Fruit fly (Drosophila melanogaster): Measurements from ENCODE around the gene CG6508.

The CG6508 gene

DNA sequence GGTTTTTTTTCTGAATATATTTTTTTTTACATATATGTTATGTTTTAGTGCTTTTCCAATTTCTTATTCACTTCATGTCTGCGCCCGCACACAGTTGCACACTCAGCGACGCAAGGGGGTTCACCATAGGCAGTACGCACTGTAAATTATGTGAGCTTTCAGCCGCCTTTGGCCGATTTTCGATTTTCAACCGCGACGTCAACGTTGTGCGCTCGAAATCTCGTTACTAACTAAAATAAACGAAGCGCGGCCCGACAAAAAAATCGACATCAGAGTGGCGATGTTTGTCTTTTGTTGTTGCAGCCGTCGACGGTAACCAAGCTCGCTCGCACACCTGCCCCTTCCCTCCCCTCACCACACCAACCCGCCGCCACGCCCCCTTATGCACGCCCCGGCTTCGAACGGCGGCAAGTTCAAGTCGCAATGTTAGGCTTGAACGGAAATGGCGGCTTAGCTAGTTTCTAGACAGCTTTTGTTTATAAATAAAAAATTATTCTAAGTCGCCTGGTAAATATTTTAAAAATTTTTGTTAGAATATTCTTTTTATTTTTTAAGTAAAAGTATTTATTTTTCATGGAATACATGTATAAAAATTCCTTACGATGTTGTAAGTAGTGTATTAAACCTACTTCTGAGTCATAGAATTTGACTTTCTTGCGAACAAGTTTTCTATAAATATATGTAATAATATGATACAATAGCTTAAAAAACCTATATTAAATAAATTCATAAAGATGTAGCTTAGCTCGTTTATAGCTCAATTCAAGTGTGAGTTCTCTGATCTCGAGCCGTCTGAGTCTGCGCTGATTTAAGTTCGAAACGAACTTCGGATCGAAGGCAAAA, 17.8 kb upstream of the CG6508 start, which contains the start of gene CG31869 (continued):
- TF ChIP-seq CG10209 (GFP tag; optimal IDR thresholded peaks at IDR 0.05) = no peak
- peak; percentile 60 for TF ChIP-seq Drgx (GFP tag; IDR thresholded peaks at IDR 0.05)
- no peak for TF ChIP-seq CG9727 (GFP tag; optimal IDR thresholded peaks at IDR 0.05)
- TF ChIP-seq CG3065 (GFP tag; optimal IDR thresholded peaks at IDR 0.05) = peak; percentile 7
- peak; percentile 18; the same call in 1 of the 2 replicates for TF ChIP-seq CG31441 (GFP tag; IDR thresholded peaks at IDR 0.05)
- TF ChIP-seq otp (GFP tag; IDR thresholded peaks at IDR 0.05) = 0 out of 3 replicates have a peak, but pooled peaks have one; percentile 24
- 0 out of 2 replicates have a peak, but pooled peaks have one; percentile 31 for TF ChIP-seq Rfx (GFP tag; IDR thresholded peaks at IDR 0.05)
- TF ChIP-seq lmd (GFP tag; IDR thresholded peaks at IDR 0.05) = 0 out of 2 replicates have a peak, but pooled peaks have one; percentile 33
- 0 out of 2 replicates have a peak, but pooled peaks have one; percentile 25 for TF ChIP-seq Oaz (GFP tag; IDR thresholded peaks at IDR 0.05)
- 0 out of 3 replicates have a peak, but pooled peaks have one; percentile 13 for TF ChIP-seq so (GFP tag; IDR thresholded peaks at IDR 0.05)
- peak; percentile 38; the same call in 1 of the 3 replicates for TF ChIP-seq dysf (GFP tag; IDR thresholded peaks at IDR 0.05)
- TF ChIP-seq zen (tag; optimal IDR thresholded peaks at IDR 0.05) = no peak
- no peak for TF ChIP-seq Gsc (GFP tag; IDR thresholded peaks at IDR 0.05)
- TF ChIP-seq Bteb2 (GFP tag; optimal IDR thresholded peaks at IDR 0.05) = no peak
- no peak for TF ChIP-seq jigr1 (GFP tag; IDR thresholded peaks at IDR 0.05)
- no peak for TF ChIP-seq sd (tag; optimal IDR thresholded peaks at IDR 0.05)
- peak; percentile 0 for TF ChIP-seq zfh2 (GFP tag; optimal IDR thresholded peaks at IDR 0.05)
- TF ChIP-seq pan (optimal IDR thresholded peaks at IDR 0.05) = no peak
- peak in 1 of 2 experiments; percentile 58 for TF ChIP-seq pan (GFP tag; optimal IDR thresholded peaks at IDR 0.05 in 1 of 2, IDR thresholded peaks at IDR 0.05 in 1 of 2)
- TF ChIP-seq Med (GFP tag) = peak; percentile 83
- TF ChIP-seq Sry-β (GFP tag; optimal IDR thresholded peaks at IDR 0.05) = peak; percentile 86
- TF ChIP-seq CG13287 (GFP tag; IDR thresholded peaks at IDR 0.05; ENCODE audit: partially characterized antibody) = peak; percentile 11; the same call in 1 of the 2 replicates
- 0 out of 2 replicates have a peak, but pooled peaks have one; percentile 24 for TF ChIP-seq ranshi (GFP tag; IDR thresholded peaks at IDR 0.05)
- TF ChIP-seq ttk (GFP tag; IDR thresholded peaks at IDR 0.05) = peak; percentile 40; the same call in 1 of the 2 replicates
- peak; percentile 38; the same call in 1 of the 2 replicates for TF ChIP-seq NFAT (GFP tag; IDR thresholded peaks at IDR 0.05)
- TF ChIP-seq Rx (GFP tag; IDR thresholded peaks at IDR 0.05) = 0 out of 2 replicates have a peak, but pooled peaks have one; percentile 10
- peak; percentile 23; the same call in 1 of the 2 replicates for TF ChIP-seq sisA (GFP tag; IDR thresholded peaks at IDR 0.05)
- peak; percentile 41 for TF ChIP-seq row (GFP tag; IDR thresholded peaks at IDR 0.05)
- TF ChIP-seq CG7786 (GFP tag; optimal IDR thresholded peaks at IDR 0.05) = no peak
- TF ChIP-seq CG4360 (GFP tag; IDR thresholded peaks at IDR 0.05) = 0 out of 2 replicates have a peak, but pooled peaks have one; percentile 24
- 0 out of 2 replicates have a peak, but pooled peaks have one; percentile 26 for TF ChIP-seq CG31224 (GFP tag; IDR thresholded peaks at IDR 0.05)
- no peak for TF ChIP-seq CG10565 (GFP tag; optimal IDR thresholded peaks at IDR 0.05)
- TF ChIP-seq prd (optimal IDR thresholded peaks at IDR 0.05) = no peak
- TF ChIP-seq prd (GFP tag; IDR thresholded peaks at IDR 0.05) = no peak
- no peak for TF ChIP-seq lov (optimal IDR thresholded peaks at IDR 0.05)
- TF ChIP-seq lov (GFP tag; IDR thresholded peaks at IDR 0.05) = no peak
- peak; percentile 15 for TF ChIP-seq CG7839 (tag; optimal IDR thresholded peaks at IDR 0.05)
- 0 out of 3 replicates have a peak, but pooled peaks have one; percentile 28 for TF ChIP-seq CG6791 (GFP tag; IDR thresholded peaks at IDR 0.05; ENCODE audit: partially characterized antibody)
- no peak for TF ChIP-seq Hr3 (GFP tag; optimal IDR thresholded peaks at IDR 0.05)
- no peak for TF ChIP-seq jumu (GFP tag; optimal IDR thresholded peaks at IDR 0.05)
- no peak for TF ChIP-seq Lim3 (GFP tag; IDR thresholded peaks at IDR 0.05)
- TF ChIP-seq GATAe (GFP tag; conservative IDR thresholded peaks at IDR 0.05) = no peak
- TF ChIP-seq Bgb (GFP tag; IDR thresholded peaks at IDR 0.05; ENCODE audit: partially characterized antibody) = 0 out of 2 replicates have a peak, but pooled peaks have one; percentile 10
- TF ChIP-seq sqz (GFP tag; optimal IDR thresholded peaks at IDR 0.05) = peak; percentile 57
- TF ChIP-seq CG11093 (GFP tag; IDR thresholded peaks at IDR 0.05) = 0 out of 3 replicates have a peak, but pooled peaks have one; percentile 35
- TF ChIP-seq Lpt (GFP tag; optimal IDR thresholded peaks at IDR 0.05) = no peak
- TF ChIP-seq crol (GFP tag; IDR thresholded peaks at IDR 0.05) = peak; percentile 87
- no peak for TF ChIP-seq pzg (GFP tag; optimal IDR thresholded peaks at IDR 0.05)
- TF ChIP-seq CG2120 (GFP tag; optimal IDR thresholded peaks at IDR 0.05) = peak; percentile 34
